Fruit fly (Drosophila melanogaster) whole organism, prepupa: ENCODE data around the gene smal.

Experiments used
- CG15336 ChIP-seq: fragments of 200-800 bp; sonication (Bioruptor generic); IDR thresholded peaks from 2 replicates; pipeline ENCODE4 v1.3.6; 2022; ENCODE audit warnings: missing biosample characterization, missing genetic modification characterization
- CG16779 ChIP-seq: fragments of 200-800 bp; sonication (Bioruptor generic); optimal IDR thresholded peaks from 3 replicates; lab custom pipeline; 2017; ENCODE audit warnings: missing biosample characterization, mild to moderate bottlenecking, missing genetic modification characterization
- CG6854 ChIP-seq: fragments of 200-800 bp; sonication (Bioruptor generic); optimal IDR thresholded peaks from 2 replicates; lab custom pipeline; 2017; ENCODE audit warnings: missing biosample characterization, mild to moderate bottlenecking, missing genetic modification characterization
- CG9139 ChIP-seq: fragments of 200-800 bp; sonication (Bioruptor generic); optimal IDR thresholded peaks from 3 replicates; lab custom pipeline; 2017; ENCODE audit warnings: missing biosample characterization, mild to moderate bottlenecking, missing genetic modification characterization
- Ets21C ChIP-seq: fragments of 200-800 bp; sonication (Bioruptor generic); optimal IDR thresholded peaks from 3 replicates; lab custom pipeline; 2016; ENCODE audit warnings: missing biosample characterization, missing genetic modification characterization
- Gug ChIP-seq: fragments of 200-800 bp; sonication (Bioruptor generic); IDR thresholded peaks from 2 replicates; pipeline ENCODE4 v1.3.6; 2022; ENCODE audit warnings: missing biosample characterization, missing genetic modification characterization
- Lpt ChIP-seq: fragments of 200-800 bp; sonication (Bioruptor generic); optimal IDR thresholded peaks from 3 replicates; lab custom pipeline; 2016; ENCODE audit warnings: missing biosample characterization, missing genetic modification characterization
- OdsH ChIP-seq: fragments of 200-800 bp; sonication (Bioruptor generic); optimal IDR thresholded peaks from 3 replicates; lab custom pipeline; 2016; ENCODE audit warnings: missing biosample characterization, missing genetic modification characterization
- acj6 ChIP-seq: fragments of 200-800 bp; sonication (Bioruptor generic); optimal IDR thresholded peaks from 3 replicates; lab custom pipeline; 2016; ENCODE audit warnings: missing biosample characterization, missing genetic modification characterization
- esn ChIP-seq: fragments of 200-800 bp; sonication (Bioruptor generic); optimal IDR thresholded peaks from 2 replicates; lab custom pipeline; 2016; ENCODE audit warnings: missing biosample characterization, mild to moderate bottlenecking, missing genetic modification characterization, moderate library complexity
- fkh ChIP-seq: fragments of 200-800 bp; sonication (Bioruptor generic); optimal IDR thresholded peaks from 3 replicates; lab custom pipeline; 2017; ENCODE audit warnings: missing biosample characterization, mild to moderate bottlenecking, missing genetic modification characterization, moderate library complexity
- net ChIP-seq: fragments of 200-800 bp; sonication (Bioruptor generic); optimal IDR thresholded peaks from 3 replicates; lab custom pipeline; 2016; ENCODE audit warnings: missing biosample characterization, missing genetic modification characterization
- spab ChIP-seq: fragments of 200-800 bp; sonication (Bioruptor generic); optimal IDR thresholded peaks from 2 replicates; lab custom pipeline; 2017; ENCODE audit warnings: missing biosample characterization, mild to moderate bottlenecking, missing genetic modification characterization, missing genetic modification reagents
- svp ChIP-seq: fragments of 200-800 bp; sonication (Bioruptor generic); peaks from one replicate; lab custom pipeline; 2016; ENCODE audit warnings: missing biosample characterization, missing genetic modification characterization

DNA sequence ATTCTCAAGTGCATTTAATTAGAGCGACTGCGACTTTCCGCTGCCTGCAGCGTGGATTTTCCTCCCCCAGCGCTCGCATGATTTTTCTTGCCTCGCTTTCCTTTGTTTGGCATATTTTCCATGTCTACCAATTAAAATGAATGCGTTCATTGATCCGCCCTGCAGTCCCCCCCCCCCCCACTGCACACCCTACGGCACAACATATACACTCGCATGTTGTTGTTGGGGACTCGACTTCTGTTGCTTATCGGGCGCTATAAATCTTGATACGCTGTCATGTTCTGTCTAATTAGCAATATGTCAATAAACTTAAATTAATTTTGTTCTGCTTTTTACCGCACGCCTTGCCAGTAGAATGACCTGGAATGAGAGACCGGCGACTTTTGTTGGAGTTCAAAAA lies 57.5 kb downstream of the smal start:
- TF ChIP-seq CG9139 (no peak), Lpt (no peak), net (GFP tag; lab: Kevin White, UChicago) (no peak), CG6854 (GFP tag; lab: Kevin White, UChicago) (no peak), Ets21C (no peak), fkh (GFP tag; lab: Kevin White, UChicago) (no peak), OdsH (no peak), Gug (GFP tag; lab: Robert Waterston, UW) (no peak), acj6 (no peak), CG16779 (tag; lab: Kevin White, UChicago) (no peak), spab (GFP tag; lab: Kevin White, UChicago) (no peak), esn (GFP tag; lab: Kevin White, UChicago) (no peak), CG15336 (GFP tag; lab: Robert Waterston, UW) (no peak), svp (GFP tag; lab: Kevin White, UChicago) (peak; percentile 1)
